Fruit fly (Drosophila melanogaster) whole organism, pupa: ENCODE measurements around the gene CG43056.

ENCODE experiments used
- CG9948 ChIP-seq: fragments of 200-800 bp; sonication (Bioruptor generic); optimal IDR thresholded peaks from 2 replicates; lab custom pipeline; 2018; ENCODE audit warnings: missing biosample characterization, mild to moderate bottlenecking, missing genetic modification characterization, moderate library complexity
- EcR ChIP-seq: fragments of 200-800 bp; sonication (Bioruptor generic); optimal IDR thresholded peaks from 3 replicates; lab custom pipeline; 2019; ENCODE audit warnings: missing biosample characterization, missing genetic modification characterization, mild to moderate bottlenecking, moderate library complexity, missing genetic modification reagents

dm6 chr2L:4433608-4434007 is 4.0 kb upstream of the CG43056 start, which contains the start of the genes CG34177 and CG34178:
- no peak for TF ChIP-seq CG9948 (tag; lab: Kevin White, UChicago)
- no peak for TF ChIP-seq EcR (GFP tag; lab: Kevin White, UChicago)
